Worm (Caenorhabditis elegans) whole organism, L4 larva: ENCODE data around the gene frpr-16.
A peak's percentile ranks its signal among the peaks of the same experiment; 100 is the strongest.

Experiments used
- D1046.2 ChIP-seq: fragments of 200-800 bp; sonication (Bioruptor generic); IDR thresholded peaks from 2 replicates; pipeline ENCODE4 v1.3.6; 2022; ENCODE audit warnings: missing genetic modification characterization, missing compliant biosample characterization
- F37D6.2 ChIP-seq: sonication (generic microtip); optimal IDR thresholded peaks from 2 replicates; lab custom pipeline; 2016; ENCODE audit warnings: mild to moderate bottlenecking, missing genetic modification characterization, missing compliant biosample characterization
- aly-2 ChIP-seq: sonication (generic microtip); optimal IDR thresholded peaks from 2 replicates; lab custom pipeline; 2018; ENCODE audit warnings: missing biosample characterization, missing genetic modification characterization
- attf-4 ChIP-seq: sonication (generic microtip); optimal IDR thresholded peaks from 3 replicates; lab custom pipeline; 2017; ENCODE audit warnings: missing biosample characterization, missing genetic modification characterization
- ceh-62 ChIP-seq: sonication (generic microtip); optimal IDR thresholded peaks from 2 replicates; lab custom pipeline; 2017; ENCODE audit warnings: missing biosample characterization, missing genetic modification characterization
- nhr-76 ChIP-seq: fragments of 150-350 bp; optimal IDR thresholded peaks from 2 replicates; lab custom pipeline; 2014; ENCODE audit warnings: missing biosample characterization, missing genetic modification characterization
- pha-4 ChIP-seq, 2 experiments: fragments of 150-350 bp in 1 of 2; fragments of 200-800 bp in 1 of 2; sonication (Bioruptor generic) in 1 of 2; IDR thresholded peaks in 1 of 2; optimal IDR thresholded peaks in 1 of 2; 2 replicates each; pipeline versions ENCODE4 v1.3.6 to Lab custom; 2014 to 2022; ENCODE audit warnings: missing genetic modification characterization in 2 of 2, missing genetic modification reagents in 2 of 2, missing biosample characterization in 1 of 2, missing compliant biosample characterization in 1 of 2
- pqm-1 ChIP-seq: sonication (generic microtip); optimal IDR thresholded peaks from 2 replicates; lab custom pipeline; 2017; ENCODE audit warnings: missing biosample characterization, missing genetic modification characterization
- rbr-2 ChIP-seq: sonication (generic microtip); optimal IDR thresholded peaks from 2 replicates; lab custom pipeline; 2016; ENCODE audit warnings: missing genotype, missing genetic modification characterization, missing compliant biosample characterization
- unc-62 ChIP-seq, 3 experiments: fragments of 150-350 bp in 1 of 3; sonication (generic microtip); optimal IDR thresholded peaks in 2 of 3; peaks in 1 of 3; 1 replicate in 1 of 3; 2 replicates in 2 of 3; lab custom pipeline; 2014 to 2017; ENCODE audit warnings: missing biosample characterization in 3 of 3, missing genetic modification characterization in 3 of 3, missing genetic modification reagents in 3 of 3, missing genotype in 1 of 3

frpr-16 gene

ce11 chrII:5996066-5996465 lies 34.9 kb downstream of the frpr-16 start, which contains the start of gene ins-4:
ins-4 (plus strand) TSS chrII:5996366.
- TF ChIP-seq ceh-62 (tag; lab: Kevin White, UChicago) (no peak), D1046.2 (GFP tag; lab: Robert Waterston, UW) (no peak), attf-4 (no peak), aly-2 (tag; lab: Kevin White, UChicago) (no peak), F37D6.2 (no peak), pqm-1 (no peak), pha-4 (GFP tag; IDR thresholded peaks at IDR 0.05; lab: Robert Waterston, UW) (no peak), pha-4 (tag; optimal IDR thresholded peaks at IDR 0.05; lab: Kevin White, UChicago) (no peak)
- TF ChIP-seq, all 104 proteins: peak for 0

ce11 chrII:5990668-5991067 lies 40.3 kb downstream of the frpr-16 start, which contains the start of gene ins-3:
ins-3 (minus strand) TSS chrII:5990768.
- TF ChIP-seq rbr-2 (tag; lab: Kevin White, UChicago) (no peak), nhr-76 (no peak), pqm-1 (no peak)

- TF ChIP-seq D1046.2 (GFP tag; lab: Robert Waterston, UW) (no peak), unc-62 (GFP tag; optimal IDR thresholded peaks at IDR 0.05 in 1 of 2; lab: Kevin White, UChicago) (peak in 1 of 2 experiments; percentile 80), unc-62 (tag; optimal IDR thresholded peaks at IDR 0.05; lab: Kevin White, UChicago) (no peak)
Measured at ce11 chrII:5988224-5988623, 42.8 kb downstream of the frpr-16 start, which contains the start of gene ins-2. ins-2 (plus strand) TSS chrII:5988524.
